Fruit fly (Drosophila melanogaster): ENCODE data around the gene Indy.

DNA sequence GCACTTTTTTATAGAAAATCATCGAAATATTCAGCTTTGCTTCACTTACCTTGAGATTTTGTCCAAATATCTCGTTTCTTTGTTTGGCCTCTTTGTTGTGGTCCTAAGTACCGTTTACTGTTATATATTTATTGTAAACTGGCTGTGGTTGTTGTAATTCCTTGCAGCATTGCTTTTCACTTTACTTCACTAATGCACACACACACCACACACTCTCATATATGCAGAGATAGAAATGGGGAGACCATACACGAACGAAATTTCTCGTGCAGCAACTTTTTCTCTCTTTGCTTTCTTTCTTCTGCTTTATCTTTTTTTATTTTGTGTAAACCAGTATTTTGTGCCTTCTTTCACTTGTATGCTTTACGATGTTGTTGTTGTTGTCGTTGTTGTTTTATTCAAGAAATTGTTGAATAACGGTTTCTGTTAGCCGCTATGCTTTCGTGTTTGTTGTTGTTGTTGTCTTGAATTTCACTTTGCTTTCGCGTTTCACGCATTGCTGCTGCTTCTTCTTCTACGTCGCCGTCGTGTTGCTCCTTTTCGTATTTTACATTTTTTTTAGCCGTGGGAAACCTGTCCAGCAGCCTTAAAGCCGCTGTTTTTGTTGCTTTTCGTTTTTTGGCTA is 26.7 kb downstream of the Indy start:
- TF ChIP-seq tj (GFP tag; optimal IDR thresholded peaks at IDR 0.05) (no peak), CG11617 (GFP tag; optimal IDR thresholded peaks at IDR 0.05) (no peak), kay (GFP tag; ENCODE audit: borderline replicate concordance) (no peak)
